Fruit fly (Drosophila melanogaster): Measurements from ENCODE around the gene Zip89B.
A peak's percentile ranks its signal among the peaks of the same experiment; 100 is the strongest.

Gene Zip89B

DNA sequence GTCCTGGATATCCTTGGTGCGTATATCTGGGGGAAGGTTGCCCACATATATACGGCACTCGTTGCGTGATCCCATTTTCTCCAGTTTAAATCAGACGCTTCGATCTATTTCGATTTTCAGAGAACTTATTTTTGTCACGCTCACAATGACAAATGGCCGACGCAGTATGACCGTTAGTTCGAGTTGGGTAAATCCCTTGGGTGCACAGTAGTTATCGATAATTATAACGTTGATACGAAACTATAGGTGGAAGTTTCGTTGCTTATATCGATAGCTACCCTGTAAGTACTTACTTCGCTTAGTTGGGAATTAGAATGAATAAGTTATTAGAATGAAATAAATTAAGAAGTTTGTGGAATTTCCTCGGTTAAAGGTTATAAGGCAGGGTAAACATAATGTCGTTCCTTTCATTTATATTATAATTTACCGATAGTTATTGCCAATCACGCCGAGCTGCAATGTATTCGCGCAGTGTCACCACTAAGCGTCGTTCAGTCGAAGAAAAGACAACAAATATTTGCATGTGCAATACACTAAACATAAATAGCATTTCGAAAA is 36.3 kb downstream of the Zip89B start, which contains the start of the genes SF2 and pad (continued):
- TF ChIP-seq fkh (GFP tag; optimal IDR thresholded peaks at IDR 0.05): peak; percentile 95
- peak; percentile 69 for TF ChIP-seq CG11902 (GFP tag; optimal IDR thresholded peaks at IDR 0.05)
- no peak for TF ChIP-seq CG16779 (tag; optimal IDR thresholded peaks at IDR 0.05)
- TF ChIP-seq dsx (GFP tag; optimal IDR thresholded peaks at IDR 0.05; ENCODE audit: poor library complexity, severe bottlenecking): peak; percentile 79
- peak; percentile 80 for TF ChIP-seq Ets21C (GFP tag; optimal IDR thresholded peaks at IDR 0.05)
- TF ChIP-seq CG8632 (GFP tag; optimal IDR thresholded peaks at IDR 0.05): peak; percentile 68
- no peak for TF ChIP-seq spab (GFP tag; optimal IDR thresholded peaks at IDR 0.05)
- peak; percentile 70 for TF ChIP-seq CG6808 (GFP tag; optimal IDR thresholded peaks at IDR 0.05)
- TF ChIP-seq Hr38 (GFP tag; optimal IDR thresholded peaks at IDR 0.05): no peak
- peak; percentile 60 for TF ChIP-seq CG34406 (GFP tag; optimal IDR thresholded peaks at IDR 0.05)
- TF ChIP-seq CG3032 (tag; optimal IDR thresholded peaks at IDR 0.05): peak; percentile 76
- TF ChIP-seq Lpt (GFP tag; optimal IDR thresholded peaks at IDR 0.05): peak; percentile 24
- TF ChIP-seq Hr4 (GFP tag; optimal IDR thresholded peaks at IDR 0.05): peak; percentile 81
- peak; percentile 86 for TF ChIP-seq lz (GFP tag; optimal IDR thresholded peaks at IDR 0.05)
- TF ChIP-seq vri (GFP tag; optimal IDR thresholded peaks at IDR 0.05): peak; percentile 64
- peak; percentile 54 for TF ChIP-seq CG6792 (GFP tag; optimal IDR thresholded peaks at IDR 0.05)
- peak; percentile 90 for TF ChIP-seq Eip78C (GFP tag)
- TF ChIP-seq acj6 (GFP tag; optimal IDR thresholded peaks at IDR 0.05): peak; percentile 77
- TF ChIP-seq Sox14 (GFP tag; optimal IDR thresholded peaks at IDR 0.05): peak; percentile 84
- no peak for TF ChIP-seq Blimp-1 (GFP tag; optimal IDR thresholded peaks at IDR 0.05)
- TF ChIP-seq CG7368 (GFP tag; optimal IDR thresholded peaks at IDR 0.05): peak; percentile 51
- TF ChIP-seq CG6854 (GFP tag; optimal IDR thresholded peaks at IDR 0.05): peak; percentile 48
- peak; percentile 69 for TF ChIP-seq Sox15 (GFP tag; optimal IDR thresholded peaks at IDR 0.05)
- TF ChIP-seq svp (GFP tag): no peak
- no peak for TF ChIP-seq Smox (GFP tag; optimal IDR thresholded peaks at IDR 0.05)
- TF ChIP-seq CG9139 (GFP tag; optimal IDR thresholded peaks at IDR 0.05): peak; percentile 33
- TF ChIP-seq fd59A (GFP tag; optimal IDR thresholded peaks at IDR 0.05): peak; percentile 14
- TF ChIP-seq CG6276 (GFP tag; optimal IDR thresholded peaks at IDR 0.05): no peak
- TF ChIP-seq CG1621 (tag; optimal IDR thresholded peaks at IDR 0.05): peak; percentile 26
- peak; percentile 78 for TF ChIP-seq cyc (GFP tag; optimal IDR thresholded peaks at IDR 0.05)
- no peak for TF ChIP-seq Met (GFP tag; optimal IDR thresholded peaks at IDR 0.05)

dm6 chr3R:16347626-16348264 is 42.2 kb downstream of the Zip89B start:
- no peak for TF ChIP-seq Hr38 (GFP tag; optimal IDR thresholded peaks at IDR 0.05)
- peak; percentile 53 for TF ChIP-seq fkh (GFP tag; optimal IDR thresholded peaks at IDR 0.05)
- TF ChIP-seq Sox15 (GFP tag; optimal IDR thresholded peaks at IDR 0.05): no peak
- TF ChIP-seq CG6808 (GFP tag; optimal IDR thresholded peaks at IDR 0.05): no peak

dm6 chr3R:16348289-16348688 is 42.7 kb downstream of the Zip89B start:
- TF ChIP-seq Hr38 (GFP tag; optimal IDR thresholded peaks at IDR 0.05) (no peak), CG3919 (GFP tag; optimal IDR thresholded peaks at IDR 0.05) (no peak), CG9139 (GFP tag; optimal IDR thresholded peaks at IDR 0.05) (no peak), topi (GFP tag; optimal IDR thresholded peaks at IDR 0.05) (no peak), CG6276 (GFP tag; optimal IDR thresholded peaks at IDR 0.05) (no peak), CG7368 (GFP tag; optimal IDR thresholded peaks at IDR 0.05) (no peak), Eip93F (GFP tag; optimal IDR thresholded peaks at IDR 0.05) (no peak), net (GFP tag; optimal IDR thresholded peaks at IDR 0.05) (no peak), eg (GFP tag; IDR thresholded peaks at IDR 0.05) (no peak), acj6 (GFP tag; optimal IDR thresholded peaks at IDR 0.05) (no peak), CG3032 (tag; optimal IDR thresholded peaks at IDR 0.05) (no peak), fd85E (GFP tag; optimal IDR thresholded peaks at IDR 0.05) (no peak)
